Worm (Caenorhabditis elegans) whole organism, L4/young adult: ENCODE measurements around the gene dpy-6.
A peak's percentile ranks its signal among the peaks of the same experiment; 100 is the strongest.

ENCODE experiments used
- W03F9.2 ChIP-seq: fragments of 150-350 bp; optimal IDR thresholded peaks from 2 replicates; lab custom pipeline; 2014; ENCODE audit warnings: missing biosample characterization, missing genetic modification characterization
- dao-5 ChIP-seq: sonication (generic microtip); optimal IDR thresholded peaks from 2 replicates; lab custom pipeline; 2016; ENCODE audit warnings: missing genotype, missing genetic modification characterization, moderate library complexity, missing compliant biosample characterization
- him-1 ChIP-seq: sonication (generic microtip); optimal IDR thresholded peaks from 2 replicates; lab custom pipeline; 2016; ENCODE audit warnings: missing genotype, missing genetic modification reagents, missing genetic modification characterization, missing compliant biosample characterization

The dpy-6 gene

DNA sequence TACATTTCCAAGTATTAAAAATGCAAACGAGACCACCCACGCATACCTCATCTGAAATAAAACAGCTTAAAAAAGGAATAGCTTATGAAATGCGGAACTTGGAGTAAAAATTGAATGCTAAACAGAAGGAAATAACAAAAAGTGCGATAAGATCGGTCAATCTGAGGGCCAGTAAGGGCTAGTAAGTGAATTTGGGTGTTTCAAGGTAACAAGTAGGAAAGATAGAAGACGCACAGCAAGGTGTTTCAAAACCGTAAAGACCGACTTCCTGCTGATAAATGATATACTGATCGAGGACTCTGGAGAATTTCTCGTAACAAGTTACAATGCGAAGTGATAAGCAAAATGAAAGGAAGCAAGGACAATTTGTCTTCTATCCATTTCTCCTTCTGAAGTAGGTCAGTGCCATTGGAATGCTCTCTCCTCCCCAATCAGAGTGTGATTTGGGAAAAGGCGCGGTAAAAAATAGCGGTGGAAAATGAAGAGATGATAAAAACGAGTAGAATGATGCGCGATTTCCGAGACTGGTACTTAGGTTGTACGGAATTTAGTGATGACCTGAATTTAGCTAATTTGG lies at the start of gene dpy-6:
Gene dpy-6, minus strand, starts transcription at position 51 of the 577 bp plus-strand sequence.
- TF ChIP-seq him-1 (tag; lab: Kevin White, UChicago) (no peak), W03F9.2 (tag; lab: Kevin White, UChicago) (no peak), dao-5 (tag; lab: Kevin White, UChicago) (no peak)

ce11 chrX:8504207-8504606 lies 48.8 kb upstream of the dpy-6 start:
- TF ChIP-seq W03F9.2 (tag; lab: Kevin White, UChicago) (no peak), him-1 (tag; lab: Kevin White, UChicago) (no peak), dao-5 (tag; lab: Kevin White, UChicago) (no peak)

DNA sequence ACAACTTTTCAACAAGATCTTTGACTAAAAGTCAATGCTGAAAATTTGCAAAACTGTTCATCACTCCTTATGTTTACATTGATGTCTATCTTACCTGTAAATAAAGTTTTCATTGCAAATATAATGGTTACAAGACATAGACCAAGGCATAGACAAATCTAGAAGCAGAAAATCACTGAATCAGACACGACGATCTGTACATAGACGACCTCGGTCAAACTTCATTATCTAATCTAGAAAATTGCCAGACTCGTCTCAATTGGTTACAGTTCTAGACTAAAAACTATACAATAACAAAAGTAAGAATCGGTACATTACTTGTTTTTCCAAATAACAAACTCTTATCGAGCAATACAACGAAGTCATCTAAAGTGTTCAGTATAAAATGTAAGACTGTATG lies 45.5 kb upstream of the dpy-6 start, which contains the start of gene grd-4:
Gene grd-4, plus strand, starts transcription at position 301 of the 400 bp plus-strand sequence.
- no peak for TF ChIP-seq dao-5 (tag; lab: Kevin White, UChicago)
- TF ChIP-seq W03F9.2 (tag; lab: Kevin White, UChicago), result no peak
- TF ChIP-seq him-1 (tag; lab: Kevin White, UChicago), result no peak

DNA sequence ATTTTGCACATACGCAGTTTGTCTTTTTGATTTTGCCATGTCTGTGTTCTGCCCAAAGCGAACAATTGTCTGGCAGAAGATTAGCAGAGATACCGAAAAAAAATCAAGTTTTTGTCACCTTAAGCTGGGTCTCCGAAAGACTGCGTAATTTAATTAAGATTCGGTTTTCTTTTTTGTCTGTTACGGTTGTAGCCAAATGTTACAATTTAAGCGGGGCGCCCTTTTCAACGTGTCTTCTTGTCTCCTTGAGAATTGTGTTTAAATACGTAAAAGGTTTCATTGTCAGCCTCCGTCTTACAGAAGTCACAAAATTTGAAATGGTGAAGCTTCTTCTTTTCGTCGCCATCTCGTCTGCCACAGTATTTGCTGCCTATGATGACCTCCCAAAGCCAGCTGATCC lies 44.3 kb upstream of the dpy-6 start, which contains the start of gene grd-14:
Gene grd-14, plus strand, starts transcription at position 301 of the 400 bp plus-strand sequence.
- TF ChIP-seq W03F9.2 (tag; lab: Kevin White, UChicago) (no peak), dao-5 (tag; lab: Kevin White, UChicago) (no peak), him-1 (tag; lab: Kevin White, UChicago) (no peak)

DNA sequence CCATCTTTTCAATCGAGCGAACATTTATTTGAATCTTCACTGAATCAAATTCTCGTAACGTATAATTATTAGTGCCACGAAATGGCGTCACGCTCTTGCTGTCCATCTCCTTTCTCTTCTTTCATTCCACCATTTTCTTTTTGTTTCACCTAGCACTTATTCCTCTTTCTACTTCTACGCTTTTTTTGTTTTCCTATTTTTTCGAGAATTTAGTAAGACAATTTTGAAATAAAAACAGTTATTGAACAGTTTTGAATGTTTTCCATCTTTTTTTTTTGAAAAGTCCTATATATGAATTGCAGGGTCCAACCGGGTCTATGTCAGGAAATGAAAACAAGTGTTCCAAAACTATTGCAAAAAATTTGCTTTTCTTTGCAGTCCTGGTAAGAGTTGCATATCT lies 39.6 kb upstream of the dpy-6 start, which contains the start of gene T01B10.5:
Gene T01B10.5, plus strand, starts transcription at position 301 of the 400 bp plus-strand sequence.
- TF ChIP-seq dao-5 (tag; lab: Kevin White, UChicago) (no peak), him-1 (tag; lab: Kevin White, UChicago) (no peak), W03F9.2 (tag; lab: Kevin White, UChicago) (no peak)

DNA sequence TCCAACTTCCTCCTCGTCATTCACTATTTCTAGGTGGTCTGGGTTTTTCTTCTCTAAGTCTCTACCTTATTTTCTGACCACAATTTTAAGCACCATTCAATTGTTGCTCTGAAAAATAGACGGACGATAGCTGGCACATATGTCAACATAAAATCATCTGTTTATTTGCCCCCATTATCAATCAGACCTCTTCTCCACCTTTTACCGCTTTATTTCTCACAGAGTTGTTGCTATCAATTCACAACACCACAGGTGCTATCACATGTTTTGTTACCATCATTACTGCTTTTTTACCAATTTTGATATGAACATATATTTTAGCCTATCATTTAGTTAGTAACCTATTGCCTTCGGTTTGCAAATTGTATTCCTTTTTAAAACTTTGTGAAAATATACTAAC lies 37.3 kb upstream of the dpy-6 start:
- no peak for TF ChIP-seq dao-5 (tag; lab: Kevin White, UChicago)

DNA sequence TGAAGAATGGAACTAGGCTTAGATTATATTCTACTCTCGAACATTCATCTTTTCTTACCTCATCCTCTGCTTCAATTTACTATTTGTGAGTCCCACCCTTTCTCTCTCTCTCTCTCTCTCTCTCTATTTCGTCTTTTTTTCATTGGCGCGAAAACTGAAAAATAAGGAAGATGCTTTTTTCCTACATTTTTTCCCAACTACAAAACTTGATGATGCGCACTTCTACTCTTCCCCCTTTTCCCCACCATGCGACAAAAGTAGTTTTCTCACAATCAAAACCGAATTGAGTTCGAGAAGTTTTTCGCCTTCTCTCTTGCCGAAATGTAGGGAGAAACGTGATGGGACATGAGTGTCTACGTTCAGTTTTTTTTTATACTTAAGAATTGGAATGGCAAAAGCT lies 34.4 kb upstream of the dpy-6 start:
- no peak for TF ChIP-seq him-1 (tag; lab: Kevin White, UChicago)
- no peak for TF ChIP-seq dao-5 (tag; lab: Kevin White, UChicago)
- no peak for TF ChIP-seq W03F9.2 (tag; lab: Kevin White, UChicago)

ce11 chrX:8489415-8489814 lies 34.0 kb upstream of the dpy-6 start:
- TF ChIP-seq W03F9.2 (tag; lab: Kevin White, UChicago) (no peak), him-1 (tag; lab: Kevin White, UChicago) (no peak), dao-5 (tag; lab: Kevin White, UChicago) (no peak)

DNA sequence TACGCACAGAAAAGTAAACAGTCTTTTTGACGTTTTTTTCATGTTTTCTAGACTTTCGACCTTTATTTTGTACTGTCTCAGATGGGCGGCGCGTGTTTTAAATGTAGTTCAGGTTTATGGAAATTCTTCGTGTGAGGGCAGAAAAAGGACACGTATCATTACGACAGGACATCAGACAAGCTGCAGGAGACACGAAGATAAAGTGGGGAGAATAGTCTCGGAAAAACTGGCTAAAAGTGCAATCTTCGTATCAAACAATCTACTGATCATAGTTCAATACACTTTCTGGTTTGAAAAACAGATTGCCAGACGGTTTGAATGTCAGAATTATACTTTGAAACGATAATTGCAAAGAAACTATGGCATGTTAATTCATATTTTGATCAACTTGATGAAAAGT lies 30.0 kb upstream of the dpy-6 start:
- TF ChIP-seq him-1 (tag; lab: Kevin White, UChicago) (no peak), W03F9.2 (tag; lab: Kevin White, UChicago) (no peak), dao-5 (tag; lab: Kevin White, UChicago) (no peak)

- TF ChIP-seq dao-5 (tag; lab: Kevin White, UChicago) (no peak), him-1 (tag; lab: Kevin White, UChicago) (no peak), W03F9.2 (tag; lab: Kevin White, UChicago) (no peak)
Observed at ce11 chrX:8483951-8484350, 28.5 kb upstream of the dpy-6 start.

DNA sequence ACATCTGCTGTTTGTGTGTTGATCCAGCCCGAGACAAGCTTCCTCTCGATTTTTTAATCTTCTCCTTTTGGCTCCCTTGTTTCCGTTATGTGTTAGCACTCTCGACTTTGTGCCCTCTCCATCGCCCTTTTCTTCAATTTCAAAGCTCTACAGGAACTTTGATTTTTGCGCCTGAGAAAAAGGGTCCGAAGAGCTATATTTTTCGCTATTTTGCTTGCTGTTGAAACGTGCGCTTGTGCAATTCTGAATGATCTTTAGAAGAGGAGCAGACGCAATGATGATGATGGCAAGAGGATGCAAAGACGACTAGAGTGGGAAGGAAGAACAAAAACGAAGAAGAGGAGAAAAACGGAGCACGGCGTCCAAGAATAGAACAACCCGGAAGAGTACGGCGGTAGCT lies 26.3 kb upstream of the dpy-6 start:
- TF ChIP-seq dao-5 (tag; lab: Kevin White, UChicago), result no peak
- no peak for TF ChIP-seq W03F9.2 (tag; lab: Kevin White, UChicago)
- TF ChIP-seq him-1 (tag; lab: Kevin White, UChicago), result no peak

ce11 chrX:8479050-8479449 lies 23.6 kb upstream of the dpy-6 start:
- TF ChIP-seq him-1 (tag; lab: Kevin White, UChicago) (no peak), W03F9.2 (tag; lab: Kevin White, UChicago) (no peak), dao-5 (tag; lab: Kevin White, UChicago) (no peak)

DNA sequence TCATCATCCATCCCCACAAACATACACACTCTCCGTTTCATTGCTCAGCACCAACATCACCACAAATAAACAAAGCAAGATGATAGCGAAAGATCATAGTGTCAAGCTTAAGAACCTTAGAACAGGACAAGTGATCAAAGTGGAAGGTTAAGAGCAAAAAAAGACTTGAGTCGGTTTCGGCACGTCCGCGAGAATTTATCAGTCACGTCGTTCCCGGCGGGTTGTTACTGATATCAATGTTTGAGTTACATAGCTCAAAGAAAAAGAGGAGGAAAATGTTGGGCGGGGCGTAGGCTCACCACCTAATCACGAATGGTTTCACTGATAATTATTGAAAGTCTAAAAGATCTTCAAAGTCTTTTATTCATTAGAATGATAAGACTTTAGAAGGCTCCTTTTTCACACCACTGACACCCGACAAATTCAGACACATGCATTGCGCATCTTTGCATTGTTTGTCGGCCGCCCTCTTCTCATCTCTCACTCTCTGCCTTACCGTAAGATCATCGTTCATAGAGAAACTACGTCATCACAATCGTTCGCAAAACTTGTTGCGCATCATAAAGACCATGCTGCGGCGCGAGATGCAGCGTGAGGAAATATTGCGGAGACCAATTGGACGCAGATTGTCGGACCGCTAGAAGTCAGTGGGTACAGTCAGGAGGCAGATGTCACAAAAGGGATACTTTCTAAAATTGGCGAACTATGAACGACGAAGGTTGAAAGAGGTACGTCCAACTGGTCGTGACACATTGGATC lies 21.8 kb upstream of the dpy-6 start:
- TF ChIP-seq dao-5 (tag; lab: Kevin White, UChicago) (no peak), him-1 (tag; lab: Kevin White, UChicago) (no peak), W03F9.2 (tag; lab: Kevin White, UChicago) (no peak)

- TF ChIP-seq him-1 (tag; lab: Kevin White, UChicago) (peak; percentile 31), W03F9.2 (tag; lab: Kevin White, UChicago) (no peak)
Observed at ce11 chrX:8476308-8476707, 20.9 kb upstream of the dpy-6 start.
